Worm (Caenorhabditis elegans): ENCODE measurements around the gene obr-1.

DNA sequence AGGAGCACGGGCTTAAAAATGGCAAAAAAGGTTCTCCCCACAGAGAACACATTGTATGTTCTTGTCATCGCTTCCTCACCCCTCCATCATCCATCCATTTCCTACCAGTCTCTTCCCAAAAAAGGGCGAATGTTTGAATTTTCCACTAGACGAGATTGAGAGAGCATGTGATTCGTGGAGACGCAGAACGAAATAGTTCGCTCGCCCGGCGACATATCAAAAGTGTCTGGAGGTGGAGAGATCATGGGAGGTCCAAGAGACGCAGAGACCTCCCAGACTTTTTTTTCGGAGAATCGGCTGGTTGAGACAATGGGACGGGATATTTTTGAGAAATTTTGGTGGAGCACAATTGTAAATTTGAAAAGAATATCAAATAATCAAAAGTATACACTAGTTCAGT is 62.3 kb downstream of the obr-1 start:
- TF ChIP-seq ama-1 (optimal IDR thresholded peaks at IDR 0.05), result no peak
- no peak for TF ChIP-seq nhr-77 (tag; optimal IDR thresholded peaks at IDR 0.05)
- TF ChIP-seq snpc-4 (tag; optimal IDR thresholded peaks at IDR 0.05), result no peak
- no peak for TF ChIP-seq lin-39 (tag; optimal IDR thresholded peaks at IDR 0.05)
- no peak for TF ChIP-seq ceh-82 (tag; optimal IDR thresholded peaks at IDR 0.05)
- no peak for TF ChIP-seq nhr-21 (tag; optimal IDR thresholded peaks at IDR 0.05)
- no peak for TF ChIP-seq mbf-1 (tag; optimal IDR thresholded peaks at IDR 0.05)
- TF ChIP-seq ZK546.5 (tag; optimal IDR thresholded peaks at IDR 0.05), result no peak
- TF ChIP-seq aly-2 (tag; optimal IDR thresholded peaks at IDR 0.05), result no peak
